Worm (Caenorhabditis elegans): Measurements from ENCODE around the gene clec-260.

- TF ChIP-seq tbx-9 (tag; optimal IDR thresholded peaks at IDR 0.05; ENCODE audit: borderline replicate concordance) (no peak), lir-1 (GFP tag; conservative IDR thresholded peaks at IDR 0.05) (no peak), F39B2.1 (GFP tag; IDR thresholded peaks at IDR 0.05) (no peak), K12H6.12 (tag; optimal IDR thresholded peaks at IDR 0.05) (no peak), ets-4 (GFP tag; optimal IDR thresholded peaks at IDR 0.05) (no peak), ama-1 (optimal IDR thresholded peaks at IDR 0.05) (no peak), ama-1 (GFP tag; optimal IDR thresholded peaks at IDR 0.05) (no peak), T26A5.8 (tag; optimal IDR thresholded peaks at IDR 0.05) (no peak)
Observed at ce11 chrV:20004385-20004784, 18.3 kb upstream of the clec-260 start, which contains the start of gene unc-51.
